Fruit fly (Drosophila melanogaster) whole organism, embryonic: ENCODE data around the gene sno.
A peak's percentile ranks its signal among the peaks of the same experiment; 100 is the strongest.

Experiments
- Abd-B ChIP-seq: fragments of 200-800 bp; sonication (Bioruptor generic); optimal IDR thresholded peaks from 2 replicates; lab custom pipeline; 2018; ENCODE audit warnings: missing biosample characterization, mild to moderate bottlenecking, missing genetic modification characterization, moderate library complexity
- Adf1 ChIP-seq: fragments of 200-800 bp; sonication (Bioruptor generic); IDR thresholded peaks from 2 replicates; pipeline ENCODE4 v1.3.6; 2022; ENCODE audit warnings: missing biosample characterization, missing genetic modification characterization
- CG10209 ChIP-seq: fragments of 200-800 bp; sonication (Bioruptor generic); optimal IDR thresholded peaks from 3 replicates; lab custom pipeline; 2017; ENCODE audit warnings: missing biosample characterization, mild to moderate bottlenecking, missing genetic modification characterization, missing genetic modification reagents
- CG10565 ChIP-seq: fragments of 200-800 bp; sonication (Bioruptor generic); optimal IDR thresholded peaks from 3 replicates; lab custom pipeline; 2016; ENCODE audit warnings: missing biosample characterization, mild to moderate bottlenecking, missing genetic modification characterization
- CG10959 ChIP-seq: fragments of 200-800 bp; sonication (Bioruptor generic); IDR thresholded peaks from 2 replicates; pipeline ENCODE4 v1.3.6; 2022; ENCODE audit warnings: missing biosample characterization, missing genetic modification characterization
- CG12104 ChIP-seq: fragments of 200-800 bp; sonication (Bioruptor generic); optimal IDR thresholded peaks from 3 replicates; lab custom pipeline; 2016; ENCODE audit warnings: missing biosample characterization, missing genetic modification characterization
- CG12299 ChIP-seq: fragments of 200-800 bp; sonication (Bioruptor generic); optimal IDR thresholded peaks from 2 replicates; lab custom pipeline; 2018; ENCODE audit warnings: missing biosample characterization, mild to moderate bottlenecking, missing genetic modification characterization
- CG15073 ChIP-seq: fragments of 200-800 bp; sonication (Bioruptor generic); optimal IDR thresholded peaks from 2 replicates; lab custom pipeline; 2016; ENCODE audit warnings: missing biosample characterization, missing genetic modification characterization
- CG15269 ChIP-seq: fragments of 200-800 bp; sonication (Bioruptor generic); optimal IDR thresholded peaks from 2 replicates; lab custom pipeline; 2018; ENCODE audit warnings: missing biosample characterization, mild to moderate bottlenecking, missing genetic modification characterization, moderate library complexity
- CG15601 ChIP-seq: fragments of 200-800 bp; sonication (Bioruptor generic); optimal IDR thresholded peaks from 3 replicates; lab custom pipeline; 2019; ENCODE audit warnings: missing biosample characterization, mild to moderate bottlenecking, missing genetic modification characterization, moderate library complexity
- CG16813 ChIP-seq: fragments of 200-800 bp; sonication (Bioruptor generic); IDR thresholded peaks from 3 replicates; pipeline ENCODE4 v1.3.6; 2022; ENCODE audit warnings: missing biosample characterization, missing genetic modification characterization; ENCODE audit not compliant: partially characterized antibody
- CG17568 ChIP-seq: fragments of 200-800 bp; sonication (Bioruptor generic); optimal IDR thresholded peaks from 2 replicates; lab custom pipeline; 2018; ENCODE audit warnings: missing biosample characterization, mild to moderate bottlenecking, missing genetic modification characterization, moderate library complexity
- CG17912 ChIP-seq: fragments of 200-800 bp; sonication (Bioruptor generic); optimal IDR thresholded peaks from 2 replicates; lab custom pipeline; 2018; ENCODE audit warnings: missing biosample characterization, mild to moderate bottlenecking, missing genetic modification characterization
- CG32532 ChIP-seq: fragments of 200-800 bp; sonication (Bioruptor generic); IDR thresholded peaks from 2 replicates; pipeline ENCODE4 v1.3.6; 2022; ENCODE audit warnings: missing biosample characterization, missing genetic modification characterization
- CG3407 ChIP-seq: fragments of 200-800 bp; sonication (Bioruptor generic); optimal IDR thresholded peaks from 2 replicates; lab custom pipeline; 2018; ENCODE audit warnings: missing biosample characterization, mild to moderate bottlenecking, missing genetic modification characterization
- CG4282 ChIP-seq: fragments of 200-800 bp; sonication (Bioruptor generic); optimal IDR thresholded peaks from 2 replicates; lab custom pipeline; 2016; ENCODE audit warnings: missing biosample characterization, missing genetic modification characterization
- CG6683 ChIP-seq: fragments of 200-800 bp; sonication (Bioruptor generic); optimal IDR thresholded peaks from 2 replicates; lab custom pipeline; 2017; ENCODE audit warnings: missing biosample characterization, mild to moderate bottlenecking, missing genetic modification characterization, missing genetic modification reagents
- CG6791 ChIP-seq: fragments of 200-800 bp; sonication (Bioruptor generic); IDR thresholded peaks from 3 replicates; pipeline ENCODE4 v1.3.6; 2022; ENCODE audit warnings: missing biosample characterization, missing genetic modification characterization; ENCODE audit not compliant: partially characterized antibody
- CG7271 ChIP-seq: fragments of 200-800 bp; sonication (Bioruptor generic); optimal IDR thresholded peaks from 2 replicates; lab custom pipeline; 2018; ENCODE audit warnings: missing biosample characterization, mild to moderate bottlenecking, missing genetic modification characterization, moderate library complexity
- CG7963 ChIP-seq: fragments of 200-800 bp; sonication (Bioruptor generic); IDR thresholded peaks from 3 replicates; pipeline ENCODE4 v1.3.6; 2022; ENCODE audit warnings: missing biosample characterization, missing genetic modification characterization; ENCODE audit not compliant: partially characterized antibody
- CG7987 ChIP-seq: fragments of 200-800 bp; sonication (Bioruptor generic); optimal IDR thresholded peaks from 2 replicates; lab custom pipeline; 2018; ENCODE audit warnings: missing biosample characterization, mild to moderate bottlenecking, missing genetic modification characterization, moderate library complexity
- CG8359 ChIP-seq: fragments of 200-800 bp; sonication (Bioruptor generic); optimal IDR thresholded peaks from 2 replicates; lab custom pipeline; 2017; ENCODE audit warnings: missing biosample characterization, mild to moderate bottlenecking, missing genetic modification characterization, borderline replicate concordance
- CG9797 ChIP-seq: fragments of 200-800 bp; sonication (Bioruptor generic); optimal IDR thresholded peaks from 3 replicates; lab custom pipeline; 2018; ENCODE audit warnings: missing biosample characterization, mild to moderate bottlenecking, missing genetic modification characterization
- CTCF ChIP-seq: fragments of 200-800 bp; sonication (Bioruptor generic); optimal IDR thresholded peaks from 2 replicates; lab custom pipeline; 2017; ENCODE audit warnings: missing biosample characterization, mild to moderate bottlenecking, missing genetic modification characterization, moderate library complexity
- Eip74EF ChIP-seq, 2 experiments: fragments of 200-800 bp in 1 of 2; fragments of >200 bp in 1 of 2; sonication (Bioruptor generic) in 1 of 2; optimal IDR thresholded peaks; 2 replicates each; lab custom pipeline; 2017 to 2019; ENCODE audit warnings: missing biosample characterization in 2 of 2, missing genetic modification characterization in 2 of 2, mild to moderate bottlenecking in 1 of 2, moderate library complexity in 1 of 2
- Ets65A ChIP-seq: fragments of 200-800 bp; sonication (Bioruptor generic); peaks from one replicate; lab custom pipeline; 2016; ENCODE audit warnings: missing biosample characterization, missing genetic modification characterization
- GATAe ChIP-seq: fragments of 200-800 bp; sonication (Bioruptor generic); conservative IDR thresholded peaks from 2 replicates; pipeline ENCODE4 v1.3.6; 2022; ENCODE audit warnings: missing biosample characterization, missing genetic modification characterization
- HLH3B ChIP-seq: fragments of 200-800 bp; sonication (Bioruptor generic); IDR thresholded peaks from 2 replicates; pipeline ENCODE4 v1.3.6; 2022; ENCODE audit warnings: missing biosample characterization, missing genetic modification characterization
- HLHmδ ChIP-seq: fragments of 200-800 bp; sonication (Bioruptor generic); optimal IDR thresholded peaks from 2 replicates; lab custom pipeline; 2018; ENCODE audit warnings: missing biosample characterization, mild to moderate bottlenecking, missing genetic modification characterization, moderate library complexity
- Hr39 ChIP-seq: fragments of >200 bp; optimal IDR thresholded peaks from 2 replicates; lab custom pipeline; 2017
- Hr51 ChIP-seq, 2 experiments: fragments of 200-800 bp; sonication (Bioruptor generic); optimal IDR thresholded peaks; 2 replicates in 1 of 2; 3 replicates in 1 of 2; lab custom pipeline; 2016 to 2018; ENCODE audit warnings: missing biosample characterization in 2 of 2, missing genetic modification characterization in 2 of 2, mild to moderate bottlenecking in 1 of 2, moderate library complexity in 1 of 2
- Hsf ChIP-seq: fragments of 200-800 bp; sonication (Bioruptor generic); optimal IDR thresholded peaks from 3 replicates; lab custom pipeline; 2016; ENCODE audit warnings: missing biosample characterization, missing genetic modification characterization
- Lhr ChIP-seq: fragments of 200-800 bp; sonication (Bioruptor generic); optimal IDR thresholded peaks from 3 replicates; lab custom pipeline; 2017; ENCODE audit warnings: mild to moderate bottlenecking, missing biosample characterization, missing genetic modification reagents, missing genetic modification characterization
- NFAT ChIP-seq: fragments of 200-800 bp; sonication (Bioruptor generic); IDR thresholded peaks from 2 replicates; pipeline ENCODE4 v1.3.6; 2022; ENCODE audit warnings: missing biosample characterization, missing genetic modification characterization
- Xrp1 ChIP-seq: fragments of 200-800 bp; sonication (Bioruptor generic); IDR thresholded peaks from 2 replicates; pipeline ENCODE4 v1.3.6; 2022; ENCODE audit warnings: missing biosample characterization, missing genetic modification characterization
- chn ChIP-seq: fragments of 200-800 bp; sonication (Bioruptor generic); optimal IDR thresholded peaks from 2 replicates; lab custom pipeline; 2016; ENCODE audit warnings: missing biosample characterization, missing genetic modification characterization
- dysf ChIP-seq: fragments of 200-800 bp; sonication (Bioruptor generic); IDR thresholded peaks from 3 replicates; pipeline ENCODE4 v1.3.6; 2022; ENCODE audit warnings: missing biosample characterization, missing genetic modification characterization
- fd96Cb ChIP-seq: fragments of 200-800 bp; sonication (Bioruptor generic); optimal IDR thresholded peaks from 2 replicates; lab custom pipeline; 2018; ENCODE audit warnings: missing biosample characterization, mild to moderate bottlenecking, missing genetic modification characterization, moderate library complexity
- gcm ChIP-seq: fragments of 200-800 bp; sonication (Bioruptor generic); optimal IDR thresholded peaks from 2 replicates; lab custom pipeline; 2019; ENCODE audit warnings: missing biosample characterization, mild to moderate bottlenecking, missing genetic modification characterization, moderate library complexity
- h ChIP-seq: fragments of >200 bp; optimal IDR thresholded peaks from 2 replicates; lab custom pipeline; 2017
- hkb ChIP-seq, 2 experiments: fragments of 200-800 bp in 1 of 2; fragments of >200 bp in 1 of 2; sonication (Bioruptor generic) in 1 of 2; IDR thresholded peaks in 1 of 2; optimal IDR thresholded peaks in 1 of 2; 2 replicates each; pipeline versions ENCODE4 v1.3.6 to Lab custom; 2017 to 2022; ENCODE audit warnings: missing biosample characterization in 1 of 2, missing genetic modification characterization in 1 of 2
- inv ChIP-seq: fragments of 200-800 bp; sonication (Bioruptor generic); IDR thresholded peaks from 2 replicates; pipeline ENCODE4 v1.3.6; 2022; ENCODE audit warnings: missing biosample characterization, missing genetic modification characterization; ENCODE audit not compliant: partially characterized antibody
- kay ChIP-seq: fragments of 200-800 bp; sonication (Bioruptor generic); optimal IDR thresholded peaks from 2 replicates; lab custom pipeline; 2016; ENCODE audit warnings: missing biosample characterization, missing genetic modification characterization
- p53 ChIP-seq: fragments of 200-800 bp; sonication (Bioruptor generic); optimal IDR thresholded peaks from 2 replicates; lab custom pipeline; 2016; ENCODE audit warnings: missing biosample characterization, missing genetic modification characterization
- pita ChIP-seq: fragments of 200-800 bp; sonication (Bioruptor generic); optimal IDR thresholded peaks from 2 replicates; lab custom pipeline; 2017; ENCODE audit warnings: missing biosample characterization, mild to moderate bottlenecking, missing genetic modification characterization
- sqz ChIP-seq: fragments of 200-800 bp; sonication (Bioruptor generic); optimal IDR thresholded peaks from 3 replicates; lab custom pipeline; 2018; ENCODE audit warnings: missing biosample characterization, mild to moderate bottlenecking, missing genetic modification characterization
- usp ChIP-seq: fragments of >200 bp; optimal IDR thresholded peaks from 2 replicates; lab custom pipeline; 2017; ENCODE audit warnings: missing biosample characterization, missing genetic modification characterization
- vvl ChIP-seq: fragments of 200-800 bp; sonication (Bioruptor generic); IDR thresholded peaks from 2 replicates; pipeline ENCODE4 v1.3.6; 2022; ENCODE audit warnings: missing biosample characterization, missing genetic modification characterization
- yki ChIP-seq: fragments of >200 bp; optimal IDR thresholded peaks from 3 replicates; lab custom pipeline; 2018

sno gene

DNA sequence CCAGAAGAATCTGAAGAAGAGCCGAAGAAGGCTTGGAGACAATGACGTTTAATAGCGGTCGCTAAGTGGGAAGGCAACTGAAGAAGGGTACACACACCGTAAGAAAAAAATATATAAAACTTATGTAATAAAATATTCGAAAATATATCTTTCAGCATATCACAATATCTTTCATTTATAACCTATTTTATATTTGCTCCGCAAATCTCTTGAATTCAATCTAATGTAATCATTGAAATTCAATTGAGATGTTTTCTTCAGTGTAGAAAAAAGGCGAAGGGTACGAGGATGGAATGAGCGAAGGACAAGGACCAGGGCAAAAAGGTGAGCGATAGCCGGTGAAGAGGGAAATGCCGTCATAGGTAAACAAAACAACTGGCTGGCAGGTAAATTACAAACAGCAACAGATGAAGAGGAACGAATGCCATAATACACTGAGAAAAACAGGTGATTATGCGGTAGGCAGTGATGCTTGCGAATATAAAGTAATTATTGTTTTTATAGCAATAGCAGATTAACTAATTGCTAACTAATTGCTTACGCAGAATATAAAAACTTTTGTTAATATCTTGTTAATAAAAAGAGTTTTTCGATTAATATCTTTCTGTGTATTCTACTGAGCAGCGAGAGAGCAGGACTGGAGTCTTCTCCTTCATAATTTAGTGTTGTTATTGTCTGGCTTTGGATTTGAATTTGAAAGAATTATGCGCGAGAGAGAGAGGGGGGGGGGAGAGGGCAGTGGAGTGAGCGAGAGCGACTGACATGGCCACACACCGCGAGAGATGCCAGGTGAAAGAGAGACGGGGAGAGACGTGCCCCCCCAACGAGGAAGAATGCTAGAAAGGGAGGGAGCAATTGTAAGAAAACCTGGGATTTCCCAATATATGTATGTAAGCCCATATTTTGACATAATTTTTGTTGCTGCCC, 22.6 kb upstream of the sno start (continued):
- TF ChIP-seq CG15073, result peak; percentile 46
- TF ChIP-seq usp (GFP tag; lab: Kevin White, UChicago), result no peak
- TF ChIP-seq inv (GFP tag; lab: Robert Waterston, UW), result no peak
- TF ChIP-seq Hr39 (lab: Kevin White, UChicago), result no peak
- TF ChIP-seq CG10565 (GFP tag; lab: Kevin White, UChicago), result no peak
- TF ChIP-seq CG7963, result no peak
- no peak for TF ChIP-seq yki (lab: Kevin White, UChicago)
- TF ChIP-seq fd96Cb, result peak; percentile 76
- no peak for TF ChIP-seq CG9797 (GFP tag; lab: Kevin White, UChicago)
- peak; percentile 73 for TF ChIP-seq sqz (GFP tag; lab: Kevin White, UChicago)
- no peak for TF ChIP-seq Adf1 (GFP tag; lab: Robert Waterston, UW)
- peak; percentile 95 for TF ChIP-seq vvl (GFP tag; lab: Robert Waterston, UW)
- peak; percentile 82 for TF ChIP-seq chn (GFP tag; lab: Kevin White, UChicago)
- TF ChIP-seq CG10959, result peak; percentile 94
- TF ChIP-seq CG17568 (GFP tag; lab: Kevin White, UChicago), result peak; percentile 48
- peak; percentile 85 for TF ChIP-seq CG10209 (GFP tag; lab: Kevin White, UChicago)
- TF ChIP-seq CTCF (GFP tag; lab: Kevin White, UChicago), result no peak
- TF ChIP-seq CG12299 (tag; lab: Kevin White, UChicago), result peak; percentile 4
- no peak for TF ChIP-seq HLHmδ
- peak; percentile 82 for TF ChIP-seq CG8359
- peak; percentile 70 for TF ChIP-seq CG15269 (tag; lab: Kevin White, UChicago)
- TF ChIP-seq Xrp1 (GFP tag; lab: Robert Waterston, UW), result peak; percentile 91
- TF ChIP-seq CG6791, result no peak
- TF ChIP-seq CG7987 (GFP tag; lab: Kevin White, UChicago), result no peak
- TF ChIP-seq Hr51 (GFP tag; optimal IDR thresholded peaks at IDR 0.05; lab: Kevin White, UChicago), result peak; percentile 62 to 80
- TF ChIP-seq gcm (GFP tag; lab: Kevin White, UChicago), result peak; percentile 74
- TF ChIP-seq Eip74EF (GFP tag; optimal IDR thresholded peaks at IDR 0.05; lab: Kevin White, UChicago), result peak in 1 of 2 experiments; percentile 67
- TF ChIP-seq kay (GFP tag; lab: Kevin White, UChicago), result peak; percentile 60
- TF ChIP-seq Lhr (GFP tag; lab: Kevin White, UChicago), result peak; percentile 52
- peak; percentile 81 for TF ChIP-seq CG15601 (tag; lab: Kevin White, UChicago)
- no peak for TF ChIP-seq GATAe (GFP tag; lab: Robert Waterston, UW)
- TF ChIP-seq Abd-B, result peak; percentile 69
- TF ChIP-seq CG6683, result peak; percentile 24
- no peak for TF ChIP-seq CG4282 (GFP tag; lab: Kevin White, UChicago)
- peak; percentile 75 for TF ChIP-seq CG32532 (GFP tag; lab: Robert Waterston, UW)
- peak; percentile 98 for TF ChIP-seq Ets65A (GFP tag; lab: Kevin White, UChicago)
- peak; percentile 74 for TF ChIP-seq HLH3B (GFP tag; lab: Robert Waterston, UW)
- peak; percentile 36 for TF ChIP-seq p53 (GFP tag; lab: Kevin White, UChicago)
- TF ChIP-seq CG17912 (GFP tag; lab: Kevin White, UChicago), result no peak
- no peak for TF ChIP-seq h
- peak; percentile 62 for TF ChIP-seq NFAT (GFP tag; lab: Robert Waterston, UW)
- TF ChIP-seq CG16813 (GFP tag; lab: Robert Waterston, UW), result no peak
- peak; percentile 84 for TF ChIP-seq Hsf
- peak; percentile 74 for TF ChIP-seq CG3407 (GFP tag; lab: Kevin White, UChicago)
- no peak for TF ChIP-seq hkb (optimal IDR thresholded peaks at IDR 0.05; lab: Kevin White, UChicago)
- TF ChIP-seq hkb (GFP tag; IDR thresholded peaks at IDR 0.05; lab: Robert Waterston, UW), result peak; percentile 84
- TF ChIP-seq dysf (GFP tag; lab: Robert Waterston, UW), result peak; percentile 74; the same call in 2 of the 3 replicates
- TF ChIP-seq pita (GFP tag; lab: Kevin White, UChicago), result no peak
- TF ChIP-seq CG12104 (GFP tag; lab: Kevin White, UChicago), result peak; percentile 66
- peak; percentile 89 for TF ChIP-seq CG7271 (tag; lab: Kevin White, UChicago)
